Fruit fly (Drosophila melanogaster): ENCODE data around the gene CG6321.

DNA sequence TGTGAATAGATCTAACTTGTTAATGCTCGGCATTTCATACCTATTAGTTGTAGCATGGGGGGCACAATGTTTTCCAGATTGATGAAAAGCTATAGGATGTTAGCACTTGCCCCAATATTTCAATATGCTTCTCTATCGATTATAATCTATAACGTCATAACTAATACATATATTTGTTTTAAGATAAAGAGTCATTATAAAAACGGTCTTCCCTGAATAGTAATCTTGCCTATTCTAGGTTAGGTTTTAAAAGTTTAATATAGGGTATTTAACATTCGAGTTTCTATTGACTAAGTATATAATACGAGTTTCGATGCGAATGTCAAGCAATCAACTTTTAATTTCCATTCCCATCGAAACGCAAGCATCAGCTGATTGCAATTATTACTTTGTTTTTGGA lies at the start of gene CG6321, which contains the start of gene Blos2:
- TF ChIP-seq h (optimal IDR thresholded peaks at IDR 0.05) (no peak), Ets65A (GFP tag) (no peak), sens (GFP tag) (peak; percentile 93), hth (optimal IDR thresholded peaks at IDR 0.05) (no peak), CG5953 (GFP tag; IDR thresholded peaks at IDR 0.05) (no peak), fd64A (GFP tag; optimal IDR thresholded peaks at IDR 0.05) (peak; percentile 13), CG7271 (tag; optimal IDR thresholded peaks at IDR 0.05) (peak; percentile 18), ssp (GFP tag; IDR thresholded peaks at IDR 0.05) (no peak), Xbp1 (GFP tag; optimal IDR thresholded peaks at IDR 0.05) (peak; percentile 75), Med (GFP tag) (peak; percentile 93), eve (GFP tag; optimal IDR thresholded peaks at IDR 0.05) (peak in 1 of 2 experiments; percentile 83)

Data from whole organism, embryonic.